Worm (Caenorhabditis elegans) whole organism, L1 larva: ENCODE data around the gene ZC84.7.

Source experiments
- C04F5.9 ChIP-seq: sonication (generic microtip); optimal IDR thresholded peaks from 2 replicates; lab custom pipeline; 2016; ENCODE audit warnings: missing genetic modification characterization, missing compliant biosample characterization
- C16A3.4 ChIP-seq: fragments of 150-350 bp; optimal IDR thresholded peaks from 2 replicates; lab custom pipeline; 2014; ENCODE audit warnings: missing biosample characterization, missing genetic modification characterization
- C34B4.2 ChIP-seq: sonication (generic microtip); optimal IDR thresholded peaks from 2 replicates; lab custom pipeline; 2017; ENCODE audit warnings: mild to moderate bottlenecking, missing genetic modification characterization, missing compliant biosample characterization
- aly-2 ChIP-seq: fragments of 150-350 bp; optimal IDR thresholded peaks from 2 replicates; lab custom pipeline; 2014; ENCODE audit warnings: missing biosample characterization, missing genetic modification characterization
- blmp-1 ChIP-seq: fragments of 150-350 bp; optimal IDR thresholded peaks from 2 replicates; lab custom pipeline; 2014; ENCODE audit warnings: missing biosample characterization, missing genetic modification characterization
- ceh-63 ChIP-seq: fragments of 200-800 bp; sonication (Bioruptor generic); optimal IDR thresholded peaks from 2 replicates; lab custom pipeline; 2018; ENCODE audit warnings: mild to moderate bottlenecking, missing genetic modification characterization, missing compliant biosample characterization
- ceh-8 ChIP-seq: fragments of 200-800 bp; sonication (Bioruptor generic); optimal IDR thresholded peaks from 2 replicates; lab custom pipeline; 2018; ENCODE audit warnings: mild to moderate bottlenecking, missing genetic modification characterization, moderate library complexity, missing compliant biosample characterization
- ceh-88 ChIP-seq: fragments of 200-800 bp; sonication (Bioruptor generic); IDR thresholded peaks from 2 replicates; pipeline ENCODE4 v1.3.6; 2022; ENCODE audit warnings: missing genetic modification characterization, missing compliant biosample characterization
- ces-1 ChIP-seq: fragments of 150-350 bp; optimal IDR thresholded peaks from 2 replicates; lab custom pipeline; 2014; ENCODE audit warnings: missing biosample characterization, missing genetic modification reagents, missing genetic modification characterization
- efl-3 ChIP-seq: fragments of 200-800 bp; sonication (Bioruptor generic); optimal IDR thresholded peaks from 2 replicates; lab custom pipeline; 2018; ENCODE audit warnings: mild to moderate bottlenecking, missing genetic modification characterization, missing compliant biosample characterization
- egl-13 ChIP-seq: sonication (generic microtip); optimal IDR thresholded peaks from 2 replicates; lab custom pipeline; 2016; ENCODE audit warnings: missing genotype, missing genetic modification reagents, missing genetic modification characterization, missing compliant biosample characterization
- elt-2 ChIP-seq: sonication (generic microtip); optimal IDR thresholded peaks from 2 replicates; lab custom pipeline; 2016; ENCODE audit warnings: missing genetic modification characterization, mild to moderate bottlenecking, inconsistent platforms, missing compliant biosample characterization, missing genetic modification reagents
- elt-3 ChIP-seq, 6 experiments: fragments of 150-350 bp in 1 of 6; sonication (generic microtip); optimal IDR thresholded peaks; 2 replicates each; lab custom pipeline; 2017 to 2018; ENCODE audit warnings: missing biosample characterization in 6 of 6, missing genetic modification characterization in 6 of 6, inconsistent platforms in 1 of 6
- ets-5 ChIP-seq: fragments of 200-800 bp; sonication (Bioruptor generic); IDR thresholded peaks from 2 replicates; pipeline ENCODE4 v1.3.6; 2022; ENCODE audit warnings: missing genetic modification characterization, missing compliant biosample characterization
- fkh-4 ChIP-seq: sonication (generic microtip); optimal IDR thresholded peaks from 2 replicates; lab custom pipeline; 2016; ENCODE audit warnings: missing compliant biosample characterization, missing genetic modification characterization, borderline replicate concordance
- fkh-8 ChIP-seq: sonication (generic microtip); optimal IDR thresholded peaks from 2 replicates; lab custom pipeline; 2016; ENCODE audit warnings: mild to moderate bottlenecking, missing genetic modification characterization, missing compliant biosample characterization
- fos-1 ChIP-seq: fragments of 150-350 bp; optimal IDR thresholded peaks from 2 replicates; lab custom pipeline; 2014; ENCODE audit warnings: missing biosample characterization, missing genetic modification characterization
- grh-1 ChIP-seq: fragments of 200-800 bp; sonication (Bioruptor generic); IDR thresholded peaks from 2 replicates; pipeline ENCODE4 v1.3.6; 2022; ENCODE audit warnings: missing genetic modification reagents, missing genetic modification characterization, missing compliant biosample characterization
- hlh-4 ChIP-seq: sonication (generic microtip); optimal IDR thresholded peaks from 2 replicates; lab custom pipeline; 2016; ENCODE audit warnings: mild to moderate bottlenecking, missing genetic modification characterization, missing compliant biosample characterization
- hpl-2 ChIP-seq: fragments of 150-350 bp; optimal IDR thresholded peaks from 2 replicates; lab custom pipeline; 2014; ENCODE audit warnings: missing biosample characterization, missing genetic modification reagents, missing genetic modification characterization
- isw-1 ChIP-seq: fragments of 200-800 bp; sonication (Bioruptor generic); IDR thresholded peaks from 2 replicates; pipeline ENCODE4 v1.3.6; 2022; ENCODE audit warnings: missing genetic modification characterization, missing compliant biosample characterization
- jun-1 ChIP-seq: fragments of 150-350 bp; optimal IDR thresholded peaks from 2 replicates; lab custom pipeline; 2014; ENCODE audit warnings: missing biosample characterization, missing genetic modification reagents, missing genetic modification characterization
- lin-13 ChIP-seq: fragments of 150-350 bp; optimal IDR thresholded peaks from 2 replicates; lab custom pipeline; 2014; ENCODE audit warnings: missing biosample characterization, missing genetic modification reagents, missing genetic modification characterization
- lin-14 ChIP-seq: fragments of 200-800 bp; sonication (Bioruptor generic); optimal IDR thresholded peaks from 2 replicates; lab custom pipeline; 2018; ENCODE audit warnings: mild to moderate bottlenecking, missing genetic modification characterization, moderate library complexity, missing compliant biosample characterization
- lin-15B ChIP-seq: fragments of 150-350 bp; sonication (generic microtip); optimal IDR thresholded peaks from 3 replicates; lab custom pipeline; 2014; ENCODE audit warnings: missing biosample characterization, missing genetic modification characterization
- lin-35 ChIP-seq, 2 experiments: fragments of 150-350 bp; optimal IDR thresholded peaks; 2 replicates each; lab custom pipeline; 2014; ENCODE audit warnings: missing biosample characterization in 2 of 2, missing genetic modification characterization in 2 of 2, missing genetic modification reagents in 2 of 2
- mdl-1 ChIP-seq, 2 experiments: fragments of 150-350 bp; optimal IDR thresholded peaks; 2 replicates each; lab custom pipeline; 2014 to 2017; ENCODE audit warnings: missing biosample characterization in 2 of 2, missing genetic modification characterization in 2 of 2, inconsistent platforms in 1 of 2
- mep-1 ChIP-seq: fragments of 150-350 bp; optimal IDR thresholded peaks from 2 replicates; lab custom pipeline; 2014; ENCODE audit warnings: missing biosample characterization, missing genetic modification characterization
- nhr-11 ChIP-seq: fragments of 150-350 bp; optimal IDR thresholded peaks from 2 replicates; lab custom pipeline; 2014; ENCODE audit warnings: missing biosample characterization, missing genetic modification characterization
- nhr-19 ChIP-seq: fragments of 200-800 bp; sonication (Bioruptor generic); conservative IDR thresholded peaks from 2 replicates; pipeline ENCODE4 v1.3.6; 2022; ENCODE audit warnings: missing genetic modification characterization, missing compliant biosample characterization
- nhr-20 ChIP-seq: sonication (generic microtip); optimal IDR thresholded peaks from 2 replicates; lab custom pipeline; 2016; ENCODE audit warnings: mild to moderate bottlenecking, missing genetic modification characterization, missing compliant biosample characterization
- nhr-237 ChIP-seq: fragments of 150-350 bp; optimal IDR thresholded peaks from 2 replicates; lab custom pipeline; 2014; ENCODE audit warnings: missing biosample characterization, missing genetic modification characterization
- nhr-28 ChIP-seq: fragments of 150-350 bp; optimal IDR thresholded peaks from 2 replicates; lab custom pipeline; 2014; ENCODE audit warnings: missing biosample characterization, missing genetic modification characterization
- nhr-47 ChIP-seq: sonication (generic microtip); optimal IDR thresholded peaks from 2 replicates; lab custom pipeline; 2016; ENCODE audit warnings: mild to moderate bottlenecking, missing genetic modification characterization, moderate library complexity, missing compliant biosample characterization
- nhr-85 ChIP-seq: sonication (generic microtip); peaks from one replicate; lab custom pipeline; 2016; ENCODE audit warnings: missing genetic modification characterization, inconsistent platforms, missing compliant biosample characterization
- pax-3 ChIP-seq: fragments of 200-800 bp; sonication (Bioruptor generic); optimal IDR thresholded peaks from 2 replicates; lab custom pipeline; 2018; ENCODE audit warnings: mild to moderate bottlenecking, missing genetic modification characterization, moderate library complexity, missing compliant biosample characterization
- rnt-1 ChIP-seq: sonication (generic microtip); optimal IDR thresholded peaks from 2 replicates; lab custom pipeline; 2016; ENCODE audit warnings: mild to moderate bottlenecking, missing genetic modification characterization, moderate library complexity, missing compliant biosample characterization
- skn-1 ChIP-seq: fragments of 150-350 bp; optimal IDR thresholded peaks from 2 replicates; lab custom pipeline; 2014; ENCODE audit warnings: missing biosample characterization, missing genetic modification characterization
- snpc-4 ChIP-seq: fragments of 150-350 bp; optimal IDR thresholded peaks from 2 replicates; lab custom pipeline; 2014; ENCODE audit warnings: missing biosample characterization, missing genetic modification characterization
- snu-23 ChIP-seq: sonication (generic microtip); optimal IDR thresholded peaks from 2 replicates; lab custom pipeline; 2016; ENCODE audit warnings: missing genetic modification characterization, missing compliant biosample characterization
- sup-37 ChIP-seq: fragments of 200-800 bp; sonication (Bioruptor generic); optimal IDR thresholded peaks from 2 replicates; lab custom pipeline; 2018; ENCODE audit warnings: mild to moderate bottlenecking, missing genetic modification characterization, missing compliant biosample characterization
- unc-130 ChIP-seq: fragments of 150-350 bp; optimal IDR thresholded peaks from 2 replicates; lab custom pipeline; 2017; ENCODE audit warnings: missing biosample characterization, missing genetic modification characterization, inconsistent platforms
- unc-30 ChIP-seq: sonication (generic microtip); optimal IDR thresholded peaks from 2 replicates; lab custom pipeline; 2017; ENCODE audit warnings: missing biosample characterization, missing genetic modification characterization
- zag-1 ChIP-seq: fragments of 150-350 bp; optimal IDR thresholded peaks from 2 replicates; lab custom pipeline; 2014; ENCODE audit warnings: missing biosample characterization, missing genetic modification characterization
- zip-4 ChIP-seq: fragments of 200-800 bp; sonication (Bioruptor generic); optimal IDR thresholded peaks from 2 replicates; lab custom pipeline; 2018; ENCODE audit warnings: mild to moderate bottlenecking, missing genetic modification characterization, moderate library complexity, missing compliant biosample characterization
- ztf-11 ChIP-seq, 2 experiments: sonication (generic microtip); optimal IDR thresholded peaks; 2 replicates each; lab custom pipeline; 2016 to 2017; ENCODE audit warnings: missing genetic modification characterization in 2 of 2, missing biosample characterization in 1 of 2, missing compliant biosample characterization in 1 of 2
- ztf-4 ChIP-seq: fragments of 150-350 bp; optimal IDR thresholded peaks from 2 replicates; lab custom pipeline; 2014; ENCODE audit warnings: missing biosample characterization, missing genetic modification characterization

The ZC84.7 gene

ce11 chrIII:9176008-9176407 is 9.8 kb upstream of the ZC84.7 start (continued):
- TF ChIP-seq hpl-2 (no peak), nhr-47 (tag; lab: Kevin White, UChicago) (no peak), lin-13 (GFP tag; lab: Kevin White, UChicago) (no peak), jun-1 (tag; lab: Kevin White, UChicago) (no peak), nhr-20 (peak; percentile 11), rnt-1 (peak; percentile 6), lin-15B (no peak), snpc-4 (tag; lab: Kevin White, UChicago) (no peak), lin-14 (GFP tag; lab: Kevin White, UChicago) (peak; percentile 29), C16A3.4 (tag; lab: Kevin White, UChicago) (no peak), C34B4.2 (tag; lab: Kevin White, UChicago) (no peak), mdl-1 (tag; optimal IDR thresholded peaks at IDR 0.05; lab: Kevin White, UChicago) (no peak), elt-3 (tag; optimal IDR thresholded peaks at IDR 0.05; lab: Kevin White, UChicago) (no peak), blmp-1 (peak; percentile 43), egl-13 (no peak), pax-3 (no peak), fos-1 (tag; lab: Kevin White, UChicago) (no peak), ztf-11 (tag; optimal IDR thresholded peaks at IDR 0.05; lab: Kevin White, UChicago) (peak in 1 of 2 experiments; percentile 18), zip-4 (GFP tag; lab: Kevin White, UChicago) (no peak), ceh-63 (GFP tag; lab: Kevin White, UChicago) (no peak), lin-35 (GFP tag; optimal IDR thresholded peaks at IDR 0.05; lab: Kevin White, UChicago) (no peak), hlh-4 (tag; lab: Kevin White, UChicago) (no peak), nhr-19 (GFP tag; lab: Robert Waterston, UW) (no peak), elt-2 (tag; lab: Kevin White, UChicago) (no peak), aly-2 (no peak)

DNA sequence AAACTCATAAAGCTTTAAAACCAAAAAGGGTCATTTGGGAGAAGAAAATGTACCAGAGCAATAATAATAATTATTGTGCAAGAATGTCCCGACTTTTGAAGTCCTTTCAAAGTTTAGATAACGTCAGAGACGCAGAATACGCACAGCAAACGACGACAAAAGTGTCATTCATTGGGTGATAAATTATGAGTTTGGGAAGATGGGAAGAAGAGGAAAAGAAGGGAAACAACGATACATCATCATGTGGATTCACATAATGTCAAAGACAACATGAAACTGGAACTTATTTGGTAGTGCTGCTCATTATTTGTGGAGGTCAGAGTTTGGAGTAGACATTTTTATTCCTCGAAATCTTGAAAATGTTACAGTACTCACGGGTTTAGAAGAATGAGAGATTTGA is 7.9 kb upstream of the ZC84.7 start:
- TF ChIP-seq ceh-8 (GFP tag; lab: Kevin White, UChicago) = no peak
- TF ChIP-seq mdl-1 (tag; optimal IDR thresholded peaks at IDR 0.05; lab: Kevin White, UChicago) = no peak
- no peak for TF ChIP-seq nhr-237
- no peak for TF ChIP-seq efl-3
- no peak for TF ChIP-seq aly-2
- TF ChIP-seq ces-1 (GFP tag; lab: Kevin White, UChicago) = no peak
- TF ChIP-seq C16A3.4 (tag; lab: Kevin White, UChicago) = no peak
- no peak for TF ChIP-seq unc-130 (tag; lab: Kevin White, UChicago)
- TF ChIP-seq zip-4 (GFP tag; lab: Kevin White, UChicago) = no peak
- TF ChIP-seq sup-37 (GFP tag; lab: Kevin White, UChicago) = no peak
- no peak for TF ChIP-seq nhr-11 (tag; lab: Kevin White, UChicago)
- TF ChIP-seq zag-1 (tag; lab: Kevin White, UChicago) = no peak
- no peak for TF ChIP-seq ceh-88 (GFP tag; lab: Robert Waterston, UW)
- no peak for TF ChIP-seq fkh-4 (tag; lab: Kevin White, UChicago)
- no peak for TF ChIP-seq ztf-11 (tag; optimal IDR thresholded peaks at IDR 0.05; lab: Kevin White, UChicago)
- TF ChIP-seq ets-5 = no peak
- TF ChIP-seq hlh-4 (tag; lab: Kevin White, UChicago) = no peak
- no peak for TF ChIP-seq lin-35 (GFP tag; optimal IDR thresholded peaks at IDR 0.05; lab: Kevin White, UChicago)

ce11 chrIII:9181246-9181645 is 4.6 kb upstream of the ZC84.7 start, which contains the start of gene tax-4:
Gene tax-4, plus strand, starts transcription at chrIII:9181546.
- TF ChIP-seq elt-3 (tag; optimal IDR thresholded peaks at IDR 0.05; lab: Kevin White, UChicago) (no peak), nhr-28 (tag; lab: Kevin White, UChicago) (no peak), lin-14 (GFP tag; lab: Kevin White, UChicago) (no peak), skn-1 (no peak), ztf-4 (no peak), C04F5.9 (no peak), mep-1 (no peak), fkh-8 (tag; lab: Kevin White, UChicago) (no peak), nhr-85 (no peak), grh-1 (GFP tag; lab: Robert Waterston, UW) (no peak), aly-2 (no peak), snu-23 (GFP tag; lab: Kevin White, UChicago) (no peak), lin-15B (no peak), unc-30 (tag; lab: Kevin White, UChicago) (no peak), isw-1 (GFP tag; lab: Robert Waterston, UW) (no peak)
